Worm (Caenorhabditis elegans) whole organism, mixed stage, embryonic: Measurements from ENCODE around the gene T22B2.5.

Experiments
- M03D4.4 ChIP-seq: sonication (generic microtip); optimal IDR thresholded peaks from 2 replicates; lab custom pipeline; 2017; ENCODE audit warnings: mild to moderate bottlenecking, missing genetic modification characterization, missing compliant biosample characterization
- bed-3 ChIP-seq: fragments of 200-800 bp; sonication (Bioruptor generic); optimal IDR thresholded peaks from 3 replicates; lab custom pipeline; 2018; ENCODE audit warnings: mild to moderate bottlenecking, missing genetic modification characterization, moderate library complexity, missing compliant biosample characterization
- blmp-1 ChIP-seq: fragments of 150-350 bp; optimal IDR thresholded peaks from 2 replicates; lab custom pipeline; 2014; ENCODE audit warnings: missing biosample characterization, missing genetic modification characterization
- ceh-39 ChIP-seq: fragments of 150-350 bp; optimal IDR thresholded peaks from 2 replicates; lab custom pipeline; 2014; ENCODE audit warnings: missing biosample characterization, missing genetic modification characterization
- ceh-43 ChIP-seq: fragments of 200-800 bp; sonication (Bioruptor generic); optimal IDR thresholded peaks from 2 replicates; lab custom pipeline; 2018; ENCODE audit warnings: mild to moderate bottlenecking, missing genetic modification characterization, moderate library complexity, missing compliant biosample characterization
- ceh-83 ChIP-seq: fragments of 200-800 bp; sonication (Bioruptor generic); optimal IDR thresholded peaks from 2 replicates; lab custom pipeline; 2018; ENCODE audit warnings: mild to moderate bottlenecking, missing genetic modification characterization, missing compliant biosample characterization
- ces-1 ChIP-seq: fragments of 150-350 bp; optimal IDR thresholded peaks from 2 replicates; lab custom pipeline; 2014; ENCODE audit warnings: missing biosample characterization, missing genetic modification reagents, missing genetic modification characterization
- cnd-1 ChIP-seq: fragments of 200-800 bp; sonication (Bioruptor generic); optimal IDR thresholded peaks from 2 replicates; lab custom pipeline; 2018; ENCODE audit warnings: mild to moderate bottlenecking, missing genetic modification characterization, missing compliant biosample characterization
- drap-1 ChIP-seq: fragments of 200-800 bp; sonication (Bioruptor generic); optimal IDR thresholded peaks from 3 replicates; lab custom pipeline; 2018; ENCODE audit warnings: mild to moderate bottlenecking, missing genetic modification characterization, missing compliant biosample characterization
- elt-1 ChIP-seq: sonication (generic microtip); optimal IDR thresholded peaks from 2 replicates; lab custom pipeline; 2017; ENCODE audit warnings: missing genetic modification characterization, mild to moderate bottlenecking, missing compliant biosample characterization, antibody characterized with exemption, moderate library complexity, borderline replicate concordance; ENCODE audit not compliant: insufficient read depth
- elt-3 ChIP-seq: fragments of 150-350 bp; optimal IDR thresholded peaks from 2 replicates; lab custom pipeline; 2014; ENCODE audit warnings: missing biosample characterization, missing genetic modification characterization
- ham-2 ChIP-seq: fragments of 200-800 bp; sonication (Bioruptor generic); optimal IDR thresholded peaks from 2 replicates; lab custom pipeline; 2018; ENCODE audit warnings: mild to moderate bottlenecking, missing genetic modification characterization, missing compliant biosample characterization
- hlh-1 ChIP-seq: fragments of 150-350 bp; optimal IDR thresholded peaks from 2 replicates; lab custom pipeline; 2014; ENCODE audit warnings: missing biosample characterization, missing genetic modification reagents, missing genetic modification characterization
- lin-13 ChIP-seq: fragments of 150-350 bp; optimal IDR thresholded peaks from 2 replicates; lab custom pipeline; 2014; ENCODE audit warnings: missing biosample characterization, missing genetic modification characterization
- lin-32 ChIP-seq: fragments of 200-800 bp; sonication (Bioruptor generic); optimal IDR thresholded peaks from 2 replicates; lab custom pipeline; 2018; ENCODE audit warnings: mild to moderate bottlenecking, missing genetic modification characterization, missing compliant biosample characterization
- lsy-2 ChIP-seq: fragments of 150-350 bp; optimal IDR thresholded peaks from 2 replicates; lab custom pipeline; 2014; ENCODE audit warnings: missing biosample characterization, missing genetic modification characterization
- mab-5 ChIP-seq: fragments of 150-350 bp; optimal IDR thresholded peaks from 2 replicates; lab custom pipeline; 2014; ENCODE audit warnings: missing biosample characterization, missing genetic modification characterization
- mep-1 ChIP-seq: fragments of 150-350 bp; optimal IDR thresholded peaks from 2 replicates; lab custom pipeline; 2017; ENCODE audit warnings: missing biosample characterization, missing genetic modification reagents, missing genetic modification characterization, inconsistent platforms
- mls-2 ChIP-seq: sonication (generic microtip); optimal IDR thresholded peaks from 2 replicates; lab custom pipeline; 2016; ENCODE audit warnings: mild to moderate bottlenecking, missing genetic modification characterization, moderate library complexity, missing compliant biosample characterization
- nhr-12 ChIP-seq: fragments of 150-350 bp; optimal IDR thresholded peaks from 2 replicates; lab custom pipeline; 2014; ENCODE audit warnings: missing biosample characterization, missing genetic modification characterization
- nhr-2 ChIP-seq: fragments of 150-350 bp; optimal IDR thresholded peaks from 2 replicates; lab custom pipeline; 2014; ENCODE audit warnings: missing biosample characterization, missing genetic modification characterization
- nhr-28 ChIP-seq: fragments of 150-350 bp; optimal IDR thresholded peaks from 2 replicates; lab custom pipeline; 2014; ENCODE audit warnings: missing biosample characterization, missing genetic modification characterization
- nhr-76 ChIP-seq: sonication (generic microtip); optimal IDR thresholded peaks from 2 replicates; lab custom pipeline; 2017; ENCODE audit warnings: missing biosample characterization, missing genetic modification characterization
- pha-4 ChIP-seq: fragments of 150-350 bp; optimal IDR thresholded peaks from 2 replicates; lab custom pipeline; 2018; ENCODE audit warnings: missing biosample characterization, missing genetic modification reagents, missing genetic modification characterization
- sem-2 ChIP-seq: fragments of 200-800 bp; sonication (Bioruptor generic); optimal IDR thresholded peaks from 2 replicates; lab custom pipeline; 2018; ENCODE audit warnings: mild to moderate bottlenecking, missing genetic modification characterization, missing compliant biosample characterization
- snpc-4 ChIP-seq: fragments of 150-350 bp; optimal IDR thresholded peaks from 2 replicates; lab custom pipeline; 2014; ENCODE audit warnings: missing biosample characterization, missing genetic modification characterization
- sptf-1 ChIP-seq: sonication (generic microtip); optimal IDR thresholded peaks from 2 replicates; lab custom pipeline; 2017; ENCODE audit warnings: mild to moderate bottlenecking, missing genetic modification characterization, moderate library complexity, missing compliant biosample characterization
- tbx-8 ChIP-seq: fragments of 200-800 bp; sonication (Bioruptor generic); optimal IDR thresholded peaks from 2 replicates; lab custom pipeline; 2018; ENCODE audit warnings: mild to moderate bottlenecking, missing genetic modification characterization, moderate library complexity, missing compliant biosample characterization
- unc-120 ChIP-seq: sonication (generic microtip); optimal IDR thresholded peaks from 2 replicates; lab custom pipeline; 2017; ENCODE audit warnings: missing genetic modification characterization, missing compliant biosample characterization; ENCODE audit not compliant: poor library complexity, severe bottlenecking
- unc-39 ChIP-seq: fragments of 150-350 bp; optimal IDR thresholded peaks from 2 replicates; lab custom pipeline; 2014; ENCODE audit warnings: missing biosample characterization, missing genetic modification characterization
- unc-62 ChIP-seq: fragments of 150-350 bp; optimal IDR thresholded peaks from 2 replicates; lab custom pipeline; 2014; ENCODE audit warnings: missing biosample characterization, missing genetic modification reagents, missing genetic modification characterization
- zip-8 ChIP-seq: fragments of 150-350 bp; optimal IDR thresholded peaks from 2 replicates; lab custom pipeline; 2014; ENCODE audit warnings: missing biosample characterization, missing genetic modification characterization
- ztf-11 ChIP-seq: fragments of 150-350 bp; optimal IDR thresholded peaks from 2 replicates; lab custom pipeline; 2014; ENCODE audit warnings: missing biosample characterization, missing genetic modification characterization

Gene T22B2.5

DNA sequence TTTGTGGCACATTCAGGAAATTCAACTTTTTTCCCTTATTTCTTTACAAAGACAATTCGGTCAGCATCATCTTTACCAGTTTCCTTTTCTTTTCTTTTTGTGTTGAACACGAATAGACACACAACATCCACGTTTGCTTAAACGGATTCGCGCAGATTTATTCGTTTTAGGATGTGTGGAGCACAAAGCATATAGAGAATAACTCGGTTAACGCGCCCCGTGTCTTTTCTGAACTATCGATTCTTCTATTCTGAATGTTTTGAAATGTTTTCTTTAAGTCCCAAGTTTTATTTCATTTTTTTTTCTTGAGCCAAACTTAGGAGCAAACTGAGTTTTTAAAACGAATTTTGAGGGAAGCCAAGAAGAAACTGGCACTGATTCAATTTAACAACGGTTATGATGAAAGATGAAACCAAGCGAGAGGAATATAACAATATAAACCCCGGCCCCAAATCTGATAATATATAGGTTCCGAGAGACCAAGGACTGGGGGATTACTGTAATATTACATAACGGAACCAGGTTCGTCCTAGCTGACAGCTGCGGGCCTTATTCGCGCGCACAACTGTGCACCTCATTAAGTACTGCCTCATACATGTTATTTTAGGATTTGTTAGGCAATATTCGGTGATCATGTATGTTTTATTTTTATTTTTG lies 39.5 kb downstream of the T22B2.5 start:
- TF ChIP-seq unc-39 (tag; lab: Kevin White, UChicago): no peak
- peak; percentile 94 for TF ChIP-seq ces-1 (GFP tag; lab: Kevin White, UChicago)

DNA sequence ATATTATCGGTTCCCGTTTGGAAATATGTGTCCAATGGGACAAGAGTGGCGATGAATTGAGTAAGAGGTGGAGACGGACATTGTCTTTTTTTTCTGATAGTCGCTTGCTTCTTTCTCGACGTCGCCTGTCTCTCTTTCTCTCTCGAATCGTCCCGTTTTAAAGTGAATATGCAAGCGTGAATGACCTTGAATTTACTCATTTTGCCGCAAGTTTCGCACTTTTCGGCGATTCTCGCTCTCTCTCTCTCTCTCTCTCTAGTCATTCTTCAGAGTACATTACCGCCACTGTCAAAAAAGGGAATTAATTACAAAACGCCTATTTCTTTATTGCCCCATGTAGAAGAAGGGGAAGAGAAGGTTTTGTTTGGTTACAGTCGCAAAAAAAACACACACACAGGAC lies 43.4 kb downstream of the T22B2.5 start:
- no peak for TF ChIP-seq unc-62 (GFP tag; lab: Kevin White, UChicago)
- no peak for TF ChIP-seq drap-1 (GFP tag; lab: Kevin White, UChicago)
- TF ChIP-seq M03D4.4 (tag; lab: Kevin White, UChicago): no peak
- TF ChIP-seq mep-1 (tag; lab: Kevin White, UChicago): no peak
- TF ChIP-seq zip-8 (tag; lab: Kevin White, UChicago): no peak
- no peak for TF ChIP-seq nhr-2 (tag; lab: Kevin White, UChicago)
- no peak for TF ChIP-seq snpc-4
- no peak for TF ChIP-seq ztf-11 (tag; lab: Kevin White, UChicago)
- TF ChIP-seq ceh-83 (GFP tag; lab: Kevin White, UChicago): no peak
- TF ChIP-seq mls-2 (tag; lab: Kevin White, UChicago): no peak
- no peak for TF ChIP-seq ceh-43
- no peak for TF ChIP-seq elt-3 (tag; lab: Kevin White, UChicago)
- TF ChIP-seq elt-1 (tag; lab: Kevin White, UChicago): no peak
- no peak for TF ChIP-seq blmp-1 (tag; lab: Kevin White, UChicago)
- TF ChIP-seq tbx-8 (GFP tag; lab: Kevin White, UChicago): no peak
- TF ChIP-seq unc-39 (tag; lab: Kevin White, UChicago): no peak
- TF ChIP-seq ceh-39: no peak

DNA sequence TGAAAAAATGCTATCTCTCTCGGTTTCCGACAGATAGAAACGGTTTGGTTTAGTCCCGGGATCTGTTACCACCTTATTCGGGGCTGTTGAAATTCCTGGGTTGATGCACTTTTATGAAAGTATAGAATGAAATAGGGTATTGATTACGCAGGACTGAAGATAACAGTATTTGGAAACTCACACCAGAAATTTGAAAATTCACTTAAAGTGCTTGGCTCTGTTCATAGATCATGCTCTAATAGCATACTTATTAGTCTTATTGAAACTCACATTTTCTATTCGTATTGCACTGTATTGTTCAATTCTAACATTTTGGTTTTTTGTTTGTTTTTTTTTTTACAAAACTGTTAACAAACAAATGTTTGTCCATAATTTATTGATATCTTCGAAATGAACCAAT lies 45.0 kb downstream of the T22B2.5 start:
- TF ChIP-seq mab-5 (tag; lab: Kevin White, UChicago) (no peak), nhr-12 (tag; lab: Kevin White, UChicago) (no peak), unc-39 (tag; lab: Kevin White, UChicago) (no peak), sptf-1 (tag; lab: Kevin White, UChicago) (no peak), lsy-2 (tag; lab: Kevin White, UChicago) (no peak), sem-2 (GFP tag; lab: Kevin White, UChicago) (no peak), nhr-76 (tag; lab: Kevin White, UChicago) (no peak), tbx-8 (GFP tag; lab: Kevin White, UChicago) (no peak), mls-2 (tag; lab: Kevin White, UChicago) (no peak), ceh-39 (no peak), ham-2 (no peak), elt-3 (tag; lab: Kevin White, UChicago) (no peak), blmp-1 (tag; lab: Kevin White, UChicago) (no peak), drap-1 (GFP tag; lab: Kevin White, UChicago) (no peak), lin-32 (no peak), ceh-43 (no peak), cnd-1 (tag; lab: Kevin White, UChicago) (no peak), pha-4 (tag; lab: Kevin White, UChicago) (no peak), lin-13 (tag; lab: Kevin White, UChicago) (no peak), hlh-1 (tag; lab: Kevin White, UChicago) (no peak)

DNA sequence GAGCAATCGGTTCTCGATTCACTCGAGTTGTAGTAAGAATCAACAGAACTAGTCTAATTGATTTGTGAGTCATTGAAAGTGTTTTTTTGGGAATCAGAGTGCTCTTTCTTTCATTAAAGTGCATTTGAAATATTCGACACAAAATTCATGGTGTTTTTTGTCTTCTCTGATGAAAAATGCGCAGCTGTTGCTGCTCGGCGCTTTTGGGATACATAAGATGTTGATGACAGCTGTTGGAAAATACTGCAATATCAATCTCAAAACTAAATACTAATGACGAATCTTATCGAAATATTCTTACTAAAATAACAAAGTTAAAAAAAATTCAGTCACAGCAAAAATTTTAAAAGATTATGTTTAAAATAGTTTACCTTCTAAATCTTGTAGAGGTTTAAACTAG lies 49.9 kb downstream of the T22B2.5 start:
- TF ChIP-seq hlh-1 (tag; lab: Kevin White, UChicago): peak; percentile 95
- TF ChIP-seq unc-120 (tag; lab: Kevin White, UChicago): peak; percentile 39
- no peak for TF ChIP-seq blmp-1 (tag; lab: Kevin White, UChicago)
- no peak for TF ChIP-seq ceh-39

DNA sequence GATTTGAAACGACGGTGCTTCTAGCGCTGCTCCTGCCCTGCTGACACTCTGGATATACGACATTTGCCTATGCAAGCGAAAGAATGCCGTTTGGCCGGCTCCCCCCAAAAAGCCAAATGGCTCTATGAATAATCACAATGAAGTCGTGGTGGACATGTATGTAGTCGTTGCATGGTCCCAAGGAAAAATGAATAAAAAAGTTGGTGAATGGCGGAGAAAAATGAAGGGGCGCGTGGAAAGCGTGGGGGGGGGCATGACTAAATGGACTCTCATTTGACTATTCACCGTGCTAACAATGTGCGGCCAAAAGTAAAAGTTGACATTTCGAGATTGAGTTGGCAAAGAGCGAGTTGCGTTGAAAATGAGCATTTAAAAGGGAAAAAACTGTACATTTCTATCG lies 51.7 kb downstream of the T22B2.5 start:
- TF ChIP-seq ces-1 (GFP tag; lab: Kevin White, UChicago) (no peak), nhr-2 (tag; lab: Kevin White, UChicago) (no peak), cnd-1 (tag; lab: Kevin White, UChicago) (no peak), zip-8 (tag; lab: Kevin White, UChicago) (no peak), ztf-11 (tag; lab: Kevin White, UChicago) (no peak), lsy-2 (tag; lab: Kevin White, UChicago) (no peak), lin-32 (no peak), ham-2 (no peak), mab-5 (tag; lab: Kevin White, UChicago) (no peak), M03D4.4 (tag; lab: Kevin White, UChicago) (no peak), tbx-8 (GFP tag; lab: Kevin White, UChicago) (no peak), snpc-4 (no peak), mep-1 (tag; lab: Kevin White, UChicago) (no peak), ceh-39 (no peak), pha-4 (tag; lab: Kevin White, UChicago) (no peak), nhr-76 (tag; lab: Kevin White, UChicago) (no peak), bed-3 (GFP tag; lab: Kevin White, UChicago) (no peak), nhr-28 (tag; lab: Kevin White, UChicago) (no peak)
